Worm (Caenorhabditis elegans) whole organism, L4 larva: ENCODE data around the gene mrps-11.
A peak's percentile ranks its signal among the peaks of the same experiment; 100 is the strongest.

Source experiments
- pqm-1 ChIP-seq: sonication (generic microtip); optimal IDR thresholded peaks from 2 replicates; lab custom pipeline; 2017; ENCODE audit warnings: missing biosample characterization, missing genetic modification characterization
- ztf-11 ChIP-seq: fragments of 150-350 bp; optimal IDR thresholded peaks from 2 replicates; lab custom pipeline; 2014; ENCODE audit warnings: missing biosample characterization, missing genetic modification characterization

- TF ChIP-seq ztf-11 (tag; lab: Kevin White, UChicago) (no peak), pqm-1 (peak; percentile 78)
These were observed 19.1 kb downstream of the mrps-11 start for ce11 chrV:12475360-12475759.
